Worm (Caenorhabditis elegans) whole organism, early embryonic: Measurements from ENCODE around the gene F11E6.9.

Source experiments
- B0310.2 ChIP-seq: sonication (generic microtip); optimal IDR thresholded peaks from 2 replicates; lab custom pipeline; 2016; ENCODE audit warnings: mild to moderate bottlenecking, missing genetic modification characterization, missing compliant biosample characterization
- F13C5.2 ChIP-seq: sonication (generic microtip); optimal IDR thresholded peaks from 2 replicates; lab custom pipeline; 2017; ENCODE audit warnings: mild to moderate bottlenecking, missing genetic modification characterization, inconsistent platforms, missing compliant biosample characterization
- aly-1 ChIP-seq: sonication (generic microtip); optimal IDR thresholded peaks from 2 replicates; lab custom pipeline; 2016; ENCODE audit warnings: missing genetic modification characterization, missing compliant biosample characterization
- ama-1 ChIP-seq: fragments of 150-350 bp; optimal IDR thresholded peaks from 2 replicates; lab custom pipeline; 2014
- ceh-13 ChIP-seq: fragments of 200-800 bp; sonication (Bioruptor generic); optimal IDR thresholded peaks from 2 replicates; lab custom pipeline; 2018; ENCODE audit warnings: mild to moderate bottlenecking, missing genetic modification characterization, missing compliant biosample characterization
- ceh-36 ChIP-seq: sonication (generic microtip); optimal IDR thresholded peaks from 2 replicates; lab custom pipeline; 2016; ENCODE audit warnings: missing genetic modification characterization, inconsistent platforms, missing compliant biosample characterization
- ets-7 ChIP-seq: sonication (generic microtip); optimal IDR thresholded peaks from 2 replicates; lab custom pipeline; 2016; ENCODE audit warnings: missing genotype, missing genetic modification characterization, missing compliant biosample characterization
- flt-1 ChIP-seq: fragments of 200-800 bp; sonication (Bioruptor generic); IDR thresholded peaks from 2 replicates; pipeline ENCODE4 v1.3.6; 2022; ENCODE audit warnings: missing genetic modification characterization, missing compliant biosample characterization
- hmbx-1 ChIP-seq: sonication (generic microtip); optimal IDR thresholded peaks from 2 replicates; lab custom pipeline; 2016; ENCODE audit warnings: mild to moderate bottlenecking, missing genetic modification characterization, missing compliant biosample characterization
- hmg-4 ChIP-seq: fragments of 200-800 bp; sonication (Bioruptor generic); optimal IDR thresholded peaks from 2 replicates; lab custom pipeline; 2018; ENCODE audit warnings: mild to moderate bottlenecking, missing genetic modification characterization, missing compliant biosample characterization
- hnd-1 ChIP-seq: sonication (generic microtip); optimal IDR thresholded peaks from 2 replicates; lab custom pipeline; 2016; ENCODE audit warnings: missing genetic modification characterization, missing compliant biosample characterization
- pes-1 ChIP-seq: fragments of 200-800 bp; sonication (Bioruptor generic); IDR thresholded peaks from 2 replicates; pipeline ENCODE4 v1.3.6; 2022; ENCODE audit warnings: missing genetic modification reagents, missing genetic modification characterization, missing compliant biosample characterization
- scrt-1 ChIP-seq: fragments of 200-800 bp; sonication (Bioruptor generic); IDR thresholded peaks from 2 replicates; pipeline ENCODE4 v1.3.6; 2022; ENCODE audit warnings: missing genetic modification characterization, missing compliant biosample characterization
- sea-1 ChIP-seq: fragments of 200-800 bp; sonication (Bioruptor generic); conservative IDR thresholded peaks from 2 replicates; pipeline ENCODE4 v1.3.6; 2022; ENCODE audit warnings: missing genetic modification characterization, missing compliant biosample characterization
- tbx-11 ChIP-seq: fragments of 200-800 bp; sonication (Bioruptor generic); IDR thresholded peaks from 2 replicates; pipeline ENCODE4 v1.3.6; 2022; ENCODE audit warnings: missing genetic modification characterization, missing compliant biosample characterization
- tbx-37 ChIP-seq: fragments of 200-800 bp; sonication (Bioruptor generic); conservative IDR thresholded peaks from 2 replicates; pipeline ENCODE4 v1.3.6; 2022; ENCODE audit warnings: missing genetic modification reagents, missing genetic modification characterization, missing compliant biosample characterization
- tra-4 ChIP-seq: sonication (generic microtip); optimal IDR thresholded peaks from 2 replicates; lab custom pipeline; 2017; ENCODE audit warnings: missing genetic modification characterization, missing compliant biosample characterization

F11E6.9 gene

DNA sequence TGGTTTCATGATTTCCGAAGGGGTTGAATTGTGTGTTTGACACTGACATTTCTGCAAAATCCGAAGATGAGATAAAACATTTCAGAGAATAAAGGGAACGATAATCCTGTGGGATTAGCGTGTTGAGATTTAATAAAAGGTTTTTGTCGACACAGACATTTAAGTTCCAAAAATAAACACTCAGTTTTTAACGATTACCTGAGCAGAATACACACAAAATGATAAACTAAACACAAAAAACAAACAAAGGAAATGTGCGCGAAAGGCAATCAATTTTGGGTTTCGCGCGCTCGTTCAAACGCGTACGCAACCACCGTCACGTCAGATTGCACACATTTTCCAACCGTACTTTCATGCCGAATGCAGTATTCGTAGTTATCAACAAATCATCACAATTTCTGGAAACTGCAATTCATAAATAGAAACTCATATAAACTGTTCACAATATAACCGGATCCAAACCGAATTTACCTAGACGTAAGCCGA, 13.9 kb downstream of the F11E6.9 start, which contains the start of gene rif-1.1:
rif-1.1 (minus strand) TSS at position 51 of the 486 bp plus-strand sequence.
- TF ChIP-seq tra-4 (tag; lab: Kevin White, UChicago) (no peak), ceh-13 (GFP tag; lab: Kevin White, UChicago) (no peak), scrt-1 (GFP tag; lab: Robert Waterston, UW) (no peak), hmbx-1 (tag; lab: Kevin White, UChicago) (no peak), tbx-37 (GFP tag; lab: Robert Waterston, UW) (no peak), pes-1 (GFP tag; lab: Robert Waterston, UW) (no peak), hnd-1 (tag; lab: Kevin White, UChicago) (no peak), flt-1 (no peak), F13C5.2 (tag; lab: Kevin White, UChicago) (no peak), aly-1 (tag; lab: Kevin White, UChicago) (no peak), tbx-11 (no peak), ceh-36 (tag; lab: Kevin White, UChicago) (no peak), ets-7 (no peak), ama-1 (lab: Kevin White, UChicago) (no peak), sea-1 (GFP tag; lab: Robert Waterston, UW) (no peak), hmg-4 (GFP tag; lab: Kevin White, UChicago) (no peak), B0310.2 (tag; lab: Kevin White, UChicago) (no peak)

DNA sequence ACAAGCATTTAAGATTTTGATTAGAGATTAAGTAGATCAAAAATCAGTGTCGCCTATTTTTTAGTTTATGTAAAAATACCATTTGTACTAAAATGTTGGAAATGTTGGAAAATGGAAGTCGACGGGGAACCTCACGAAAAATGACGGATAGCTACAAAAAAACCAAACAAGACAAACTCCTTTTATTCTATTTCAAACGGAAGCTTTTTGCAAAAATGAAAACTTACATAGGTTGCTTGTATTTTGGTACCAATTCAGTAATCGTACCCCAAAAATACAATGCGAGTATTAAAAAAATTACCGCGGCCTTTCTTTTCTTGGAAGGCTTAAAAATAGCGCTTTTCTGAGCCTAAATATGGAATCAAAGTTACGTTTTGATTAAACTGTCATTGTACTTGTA, 21.1 kb downstream of the F11E6.9 start:
- TF ChIP-seq sea-1 (GFP tag; lab: Robert Waterston, UW), result no peak
- TF ChIP-seq hmbx-1 (tag; lab: Kevin White, UChicago), result no peak
- no peak for TF ChIP-seq aly-1 (tag; lab: Kevin White, UChicago)
- TF ChIP-seq B0310.2 (tag; lab: Kevin White, UChicago), result no peak
- no peak for TF ChIP-seq ceh-36 (tag; lab: Kevin White, UChicago)
- no peak for TF ChIP-seq pes-1 (GFP tag; lab: Robert Waterston, UW)
- TF ChIP-seq tbx-11, result no peak
- no peak for TF ChIP-seq F13C5.2 (tag; lab: Kevin White, UChicago)
- TF ChIP-seq scrt-1 (GFP tag; lab: Robert Waterston, UW), result no peak
- TF ChIP-seq ceh-13 (GFP tag; lab: Kevin White, UChicago), result no peak

DNA sequence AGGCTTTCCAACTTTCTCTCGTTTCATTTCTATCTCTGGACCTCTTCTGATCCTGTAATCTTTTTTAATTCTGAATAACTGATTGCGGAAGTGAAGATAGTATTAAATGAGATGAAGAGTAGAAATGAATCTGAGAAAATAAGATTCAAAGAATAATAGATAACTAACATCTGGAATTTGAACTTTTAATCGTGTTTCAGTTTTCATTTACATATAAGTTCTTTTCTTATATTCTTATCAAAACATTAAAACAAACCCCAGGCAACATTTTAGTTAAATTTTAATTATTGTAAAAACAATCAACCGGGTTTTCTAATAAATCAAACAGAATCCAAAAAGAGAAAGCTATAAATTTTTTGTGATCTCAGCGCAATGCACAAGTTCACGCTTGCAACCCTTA, 21.9 kb downstream of the F11E6.9 start:
- no peak for TF ChIP-seq ets-7
- no peak for TF ChIP-seq hmg-4 (GFP tag; lab: Kevin White, UChicago)
- TF ChIP-seq hnd-1 (tag; lab: Kevin White, UChicago), result no peak
- TF ChIP-seq ceh-13 (GFP tag; lab: Kevin White, UChicago), result no peak
- no peak for TF ChIP-seq pes-1 (GFP tag; lab: Robert Waterston, UW)
- no peak for TF ChIP-seq ama-1 (lab: Kevin White, UChicago)

DNA sequence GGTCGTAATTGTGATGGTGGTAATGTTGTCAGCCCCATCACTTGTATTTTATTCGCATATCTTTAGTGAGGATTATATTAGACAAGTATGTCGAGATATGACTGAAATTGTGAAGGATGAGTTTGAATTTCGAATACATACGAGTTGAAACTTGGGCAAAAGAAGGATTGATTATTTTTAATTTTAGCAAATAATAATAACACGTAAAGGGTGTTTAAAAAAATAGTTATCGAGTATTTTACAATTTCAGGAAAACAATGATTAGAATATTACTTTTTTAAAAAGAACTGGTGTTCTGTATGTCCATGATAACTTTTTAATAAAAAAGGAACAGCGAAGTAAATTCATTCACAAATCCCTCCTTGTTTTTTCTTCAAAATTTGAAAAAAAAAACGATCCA, 24.7 kb downstream of the F11E6.9 start, which contains the start of gene F11E6.8:
F11E6.8 (minus strand) TSS at position 101 of the 400 bp plus-strand sequence.
- TF ChIP-seq tbx-11, result no peak
- TF ChIP-seq F13C5.2 (tag; lab: Kevin White, UChicago), result no peak
- TF ChIP-seq ceh-36 (tag; lab: Kevin White, UChicago), result no peak
- TF ChIP-seq flt-1, result no peak
- no peak for TF ChIP-seq tra-4 (tag; lab: Kevin White, UChicago)
- no peak for TF ChIP-seq aly-1 (tag; lab: Kevin White, UChicago)
- no peak for TF ChIP-seq pes-1 (GFP tag; lab: Robert Waterston, UW)
- no peak for TF ChIP-seq scrt-1 (GFP tag; lab: Robert Waterston, UW)
- TF ChIP-seq hmg-4 (GFP tag; lab: Kevin White, UChicago), result no peak
- no peak for TF ChIP-seq B0310.2 (tag; lab: Kevin White, UChicago)
- TF ChIP-seq hnd-1 (tag; lab: Kevin White, UChicago), result no peak
- no peak for TF ChIP-seq ama-1 (lab: Kevin White, UChicago)
- no peak for TF ChIP-seq ceh-13 (GFP tag; lab: Kevin White, UChicago)
- no peak for TF ChIP-seq hmbx-1 (tag; lab: Kevin White, UChicago)
- TF ChIP-seq ets-7, result no peak
- TF ChIP-seq tbx-37 (GFP tag; lab: Robert Waterston, UW), result no peak
- no peak for TF ChIP-seq sea-1 (GFP tag; lab: Robert Waterston, UW)

DNA sequence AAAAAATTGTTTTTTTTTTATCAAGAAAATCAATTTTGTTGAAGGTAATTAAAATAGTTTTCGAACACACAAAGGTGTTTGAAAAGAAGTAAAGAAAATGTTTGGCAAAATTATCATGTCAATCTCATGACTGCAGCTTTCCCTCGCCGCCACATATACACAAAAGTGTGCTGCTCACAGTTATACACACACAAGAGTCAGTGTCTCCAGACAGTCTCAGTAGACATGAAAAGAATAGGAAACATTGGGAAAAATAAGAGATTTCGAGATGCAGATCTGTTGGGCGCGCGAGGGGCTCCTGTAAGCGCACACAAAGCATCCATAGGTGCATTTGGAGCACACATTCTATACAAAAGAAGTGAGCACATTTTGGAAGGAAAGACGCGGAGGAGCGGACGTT, 26.8 kb downstream of the F11E6.9 start:
- TF ChIP-seq sea-1 (GFP tag; lab: Robert Waterston, UW), result no peak
- no peak for TF ChIP-seq ets-7
- TF ChIP-seq tbx-11, result no peak
- TF ChIP-seq hnd-1 (tag; lab: Kevin White, UChicago), result no peak
- no peak for TF ChIP-seq tra-4 (tag; lab: Kevin White, UChicago)
- TF ChIP-seq ceh-36 (tag; lab: Kevin White, UChicago), result no peak
- no peak for TF ChIP-seq hmg-4 (GFP tag; lab: Kevin White, UChicago)
- TF ChIP-seq tbx-37 (GFP tag; lab: Robert Waterston, UW), result no peak
- no peak for TF ChIP-seq B0310.2 (tag; lab: Kevin White, UChicago)
- no peak for TF ChIP-seq ceh-13 (GFP tag; lab: Kevin White, UChicago)
- no peak for TF ChIP-seq aly-1 (tag; lab: Kevin White, UChicago)
- no peak for TF ChIP-seq pes-1 (GFP tag; lab: Robert Waterston, UW)
- TF ChIP-seq flt-1, result no peak
- TF ChIP-seq F13C5.2 (tag; lab: Kevin White, UChicago), result no peak
- TF ChIP-seq scrt-1 (GFP tag; lab: Robert Waterston, UW), result no peak
- TF ChIP-seq hmbx-1 (tag; lab: Kevin White, UChicago), result no peak

DNA sequence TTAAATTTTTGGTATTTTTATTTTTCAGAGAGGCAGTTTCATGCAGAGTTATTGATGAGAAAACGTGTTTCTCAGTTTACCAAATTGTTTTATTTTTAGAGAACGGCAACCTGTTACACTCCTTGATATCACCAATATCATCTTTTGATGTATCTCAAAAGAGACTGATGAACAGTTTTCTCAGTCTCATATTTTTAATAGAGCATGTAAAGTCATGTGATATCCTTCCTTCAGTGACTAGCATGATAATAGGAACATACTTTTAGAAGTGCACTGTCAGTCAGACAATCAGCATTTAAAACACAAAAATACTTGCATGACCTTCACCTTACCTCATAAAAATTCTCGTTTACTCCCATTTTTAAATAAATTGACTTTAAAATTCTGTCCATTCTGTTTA, 32.6 kb downstream of the F11E6.9 start, which contains the start of gene F11E6.11:
F11E6.11 (plus strand) TSS at position 325 of the 400 bp plus-strand sequence.
- TF ChIP-seq ceh-36 (tag; lab: Kevin White, UChicago) (no peak), tra-4 (tag; lab: Kevin White, UChicago) (no peak), tbx-37 (GFP tag; lab: Robert Waterston, UW) (no peak), tbx-11 (no peak), ceh-13 (GFP tag; lab: Kevin White, UChicago) (no peak), hmbx-1 (tag; lab: Kevin White, UChicago) (no peak), flt-1 (no peak), hmg-4 (GFP tag; lab: Kevin White, UChicago) (no peak), ets-7 (no peak), hnd-1 (tag; lab: Kevin White, UChicago) (no peak), aly-1 (tag; lab: Kevin White, UChicago) (no peak), scrt-1 (GFP tag; lab: Robert Waterston, UW) (no peak), B0310.2 (tag; lab: Kevin White, UChicago) (no peak), ama-1 (lab: Kevin White, UChicago) (no peak), sea-1 (GFP tag; lab: Robert Waterston, UW) (no peak), pes-1 (GFP tag; lab: Robert Waterston, UW) (no peak), F13C5.2 (tag; lab: Kevin White, UChicago) (no peak)
